Worm (Caenorhabditis elegans): ENCODE data around the gene herd-1.

The herd-1 gene

DNA sequence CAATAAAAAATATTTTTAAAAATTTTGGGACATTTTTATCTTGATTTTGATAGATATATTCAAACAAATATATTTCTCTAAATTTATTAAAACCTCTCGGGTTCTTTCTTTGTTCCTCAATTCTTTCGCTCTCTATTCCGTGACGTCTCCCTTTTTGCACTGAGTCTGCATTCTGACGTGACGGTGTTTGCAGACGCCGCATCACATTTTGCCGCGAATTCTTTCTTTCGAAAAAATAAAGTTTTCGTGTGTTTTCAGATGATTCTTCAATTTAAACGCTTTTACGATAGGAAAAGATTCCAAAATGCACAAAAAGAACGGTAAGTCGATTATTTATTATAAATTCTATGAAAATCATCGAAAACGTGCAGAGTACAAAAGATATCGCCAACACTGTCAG lies 31.7 kb downstream of the herd-1 start:
- peak; percentile 14 for TF ChIP-seq F13C5.2 (tag; optimal IDR thresholded peaks at IDR 0.05)
- peak; percentile 30; the same call in 1 of the 2 replicates for TF ChIP-seq tbx-37 (GFP tag; conservative IDR thresholded peaks at IDR 0.05)
- TF ChIP-seq ceh-13 (GFP tag; optimal IDR thresholded peaks at IDR 0.05): no peak

DNA sequence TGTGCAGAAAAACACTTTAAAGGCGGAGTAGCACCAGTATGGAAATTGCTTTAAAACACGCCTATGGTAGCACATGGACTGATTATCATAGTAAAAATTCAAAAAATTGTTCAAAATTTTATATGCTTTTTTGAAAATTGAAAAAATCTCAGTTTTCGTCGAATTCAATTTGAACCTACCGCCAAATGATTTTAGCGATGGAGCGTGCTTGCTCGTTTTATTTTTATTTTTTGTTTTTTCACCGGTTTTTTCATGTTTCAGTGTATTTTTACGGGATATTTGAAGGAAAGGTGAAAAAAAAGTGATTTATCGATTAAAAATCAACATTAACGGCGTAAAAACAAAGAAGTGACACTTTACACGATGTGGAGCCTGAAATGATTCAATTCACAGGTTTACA lies 37.6 kb downstream of the herd-1 start:
- TF ChIP-seq ceh-36 (tag; optimal IDR thresholded peaks at IDR 0.05) (no peak), aly-1 (tag; optimal IDR thresholded peaks at IDR 0.05) (no peak), hmg-4 (GFP tag; optimal IDR thresholded peaks at IDR 0.05) (no peak), tbx-37 (GFP tag; conservative IDR thresholded peaks at IDR 0.05) (no peak), ets-7 (tag; optimal IDR thresholded peaks at IDR 0.05) (no peak), scrt-1 (GFP tag; IDR thresholded peaks at IDR 0.05) (no peak), ceh-13 (GFP tag; optimal IDR thresholded peaks at IDR 0.05) (no peak), tra-4 (tag; optimal IDR thresholded peaks at IDR 0.05) (no peak)

- no peak for TF ChIP-seq F13C5.2 (tag; optimal IDR thresholded peaks at IDR 0.05)
- TF ChIP-seq ets-7 (tag; optimal IDR thresholded peaks at IDR 0.05): no peak
- no peak for TF ChIP-seq hmg-4 (GFP tag; optimal IDR thresholded peaks at IDR 0.05)
- TF ChIP-seq ama-1 (optimal IDR thresholded peaks at IDR 0.05): no peak
- TF ChIP-seq tbx-37 (GFP tag; conservative IDR thresholded peaks at IDR 0.05): no peak
- no peak for TF ChIP-seq tbx-11 (GFP tag; IDR thresholded peaks at IDR 0.05)
- no peak for TF ChIP-seq ceh-13 (GFP tag; optimal IDR thresholded peaks at IDR 0.05)
- TF ChIP-seq B0310.2 (tag; optimal IDR thresholded peaks at IDR 0.05): no peak
- TF ChIP-seq ceh-36 (tag; optimal IDR thresholded peaks at IDR 0.05): no peak
- TF ChIP-seq flt-1 (GFP tag; IDR thresholded peaks at IDR 0.05): no peak
- TF ChIP-seq aly-1 (tag; optimal IDR thresholded peaks at IDR 0.05): no peak
- no peak for TF ChIP-seq tra-4 (tag; optimal IDR thresholded peaks at IDR 0.05)
- TF ChIP-seq pes-1 (GFP tag; IDR thresholded peaks at IDR 0.05): no peak
- TF ChIP-seq hnd-1 (tag; optimal IDR thresholded peaks at IDR 0.05): no peak
- no peak for TF ChIP-seq hmbx-1 (tag; optimal IDR thresholded peaks at IDR 0.05)
- no peak for TF ChIP-seq sea-1 (GFP tag; conservative IDR thresholded peaks at IDR 0.05)
- no peak for TF ChIP-seq scrt-1 (GFP tag; IDR thresholded peaks at IDR 0.05)
Observed at ce11 chrIII:12537239-12537845, 41.0 kb downstream of the herd-1 start.

DNA sequence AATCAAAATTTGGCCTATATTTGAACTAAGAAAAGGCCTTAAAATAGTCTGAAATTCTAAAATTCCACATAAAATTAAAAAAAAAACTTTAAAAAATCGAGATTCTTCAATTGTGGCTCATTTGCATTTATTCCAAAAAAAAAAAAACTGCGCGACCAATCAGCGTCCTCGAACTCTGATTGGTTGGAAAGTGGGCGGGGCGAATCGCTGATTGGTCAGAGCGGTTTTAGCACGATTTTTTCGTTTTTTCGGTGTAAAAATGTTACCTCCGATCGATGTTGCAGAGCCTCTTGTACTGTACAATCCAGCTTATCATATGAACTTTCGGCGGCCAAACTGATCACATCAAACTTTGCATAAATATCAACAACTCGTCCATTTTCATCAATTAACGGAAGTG lies 44.1 kb downstream of the herd-1 start:
- no peak for TF ChIP-seq pes-1 (GFP tag; IDR thresholded peaks at IDR 0.05)
- TF ChIP-seq ets-7 (tag; optimal IDR thresholded peaks at IDR 0.05): no peak
- TF ChIP-seq aly-1 (tag; optimal IDR thresholded peaks at IDR 0.05): no peak
- no peak for TF ChIP-seq B0310.2 (tag; optimal IDR thresholded peaks at IDR 0.05)
- TF ChIP-seq sea-1 (GFP tag; conservative IDR thresholded peaks at IDR 0.05): no peak
- TF ChIP-seq scrt-1 (GFP tag; IDR thresholded peaks at IDR 0.05): no peak
- no peak for TF ChIP-seq hnd-1 (tag; optimal IDR thresholded peaks at IDR 0.05)
- TF ChIP-seq ama-1 (optimal IDR thresholded peaks at IDR 0.05): no peak
- TF ChIP-seq tra-4 (tag; optimal IDR thresholded peaks at IDR 0.05): no peak
- no peak for TF ChIP-seq hmbx-1 (tag; optimal IDR thresholded peaks at IDR 0.05)
- no peak for TF ChIP-seq ceh-13 (GFP tag; optimal IDR thresholded peaks at IDR 0.05)
- TF ChIP-seq ceh-36 (tag; optimal IDR thresholded peaks at IDR 0.05): no peak
- TF ChIP-seq tbx-37 (GFP tag; conservative IDR thresholded peaks at IDR 0.05): no peak
- TF ChIP-seq hmg-4 (GFP tag; optimal IDR thresholded peaks at IDR 0.05): no peak
- no peak for TF ChIP-seq flt-1 (GFP tag; IDR thresholded peaks at IDR 0.05)
- no peak for TF ChIP-seq tbx-11 (GFP tag; IDR thresholded peaks at IDR 0.05)
- no peak for TF ChIP-seq F13C5.2 (tag; optimal IDR thresholded peaks at IDR 0.05)

- TF ChIP-seq ama-1 (optimal IDR thresholded peaks at IDR 0.05) (no peak), hmbx-1 (tag; optimal IDR thresholded peaks at IDR 0.05) (no peak), tbx-11 (GFP tag; IDR thresholded peaks at IDR 0.05) (no peak), B0310.2 (tag; optimal IDR thresholded peaks at IDR 0.05) (no peak), flt-1 (GFP tag; IDR thresholded peaks at IDR 0.05) (no peak), F13C5.2 (tag; optimal IDR thresholded peaks at IDR 0.05) (no peak), hnd-1 (tag; optimal IDR thresholded peaks at IDR 0.05) (no peak), ets-7 (tag; optimal IDR thresholded peaks at IDR 0.05) (no peak), ceh-36 (tag; optimal IDR thresholded peaks at IDR 0.05) (no peak), tra-4 (tag; optimal IDR thresholded peaks at IDR 0.05) (no peak), aly-1 (tag; optimal IDR thresholded peaks at IDR 0.05) (no peak), sea-1 (GFP tag; conservative IDR thresholded peaks at IDR 0.05) (no peak), tbx-37 (GFP tag; conservative IDR thresholded peaks at IDR 0.05) (no peak), scrt-1 (GFP tag; IDR thresholded peaks at IDR 0.05) (no peak)
Observed at ce11 chrIII:12542656-12543055, 46.3 kb downstream of the herd-1 start.

DNA sequence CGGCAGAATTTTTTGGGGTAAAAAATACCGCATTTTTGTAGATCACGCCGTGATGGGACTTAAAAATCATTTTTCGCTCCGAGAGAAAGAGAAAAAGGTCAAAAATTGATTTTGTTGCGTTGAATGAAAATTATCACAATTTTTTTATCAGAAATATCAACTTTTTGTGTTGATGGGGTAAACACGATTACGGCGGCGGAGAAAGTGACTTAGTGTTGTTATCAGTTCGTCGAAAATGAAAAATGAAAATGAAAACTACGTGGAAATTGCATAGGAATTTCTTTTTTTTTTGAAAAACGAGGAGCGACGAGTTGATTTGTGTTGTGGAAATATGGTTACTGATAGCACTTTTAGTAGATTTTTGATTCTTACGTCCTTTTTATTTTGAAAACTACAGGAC lies 52.1 kb downstream of the herd-1 start:
- no peak for TF ChIP-seq hmbx-1 (tag; optimal IDR thresholded peaks at IDR 0.05)
- no peak for TF ChIP-seq tbx-37 (GFP tag; conservative IDR thresholded peaks at IDR 0.05)
- no peak for TF ChIP-seq hmg-4 (GFP tag; optimal IDR thresholded peaks at IDR 0.05)
- TF ChIP-seq aly-1 (tag; optimal IDR thresholded peaks at IDR 0.05): no peak
- no peak for TF ChIP-seq ama-1 (optimal IDR thresholded peaks at IDR 0.05)
- no peak for TF ChIP-seq sea-1 (GFP tag; conservative IDR thresholded peaks at IDR 0.05)
- TF ChIP-seq pes-1 (GFP tag; IDR thresholded peaks at IDR 0.05): no peak
- TF ChIP-seq ceh-13 (GFP tag; optimal IDR thresholded peaks at IDR 0.05): no peak
- no peak for TF ChIP-seq flt-1 (GFP tag; IDR thresholded peaks at IDR 0.05)
- no peak for TF ChIP-seq tbx-11 (GFP tag; IDR thresholded peaks at IDR 0.05)
- no peak for TF ChIP-seq F13C5.2 (tag; optimal IDR thresholded peaks at IDR 0.05)
- no peak for TF ChIP-seq scrt-1 (GFP tag; IDR thresholded peaks at IDR 0.05)
- no peak for TF ChIP-seq hnd-1 (tag; optimal IDR thresholded peaks at IDR 0.05)
- no peak for TF ChIP-seq B0310.2 (tag; optimal IDR thresholded peaks at IDR 0.05)
- TF ChIP-seq tra-4 (tag; optimal IDR thresholded peaks at IDR 0.05): no peak
- no peak for TF ChIP-seq ceh-36 (tag; optimal IDR thresholded peaks at IDR 0.05)
- TF ChIP-seq ets-7 (tag; optimal IDR thresholded peaks at IDR 0.05): no peak
